Fruit fly (Drosophila melanogaster) whole organism, embryonic: ENCODE measurements around the gene asp.

Source experiments
- Ada2b ChIP-seq: fragments of 200-800 bp; sonication (Bioruptor generic); IDR thresholded peaks from 2 replicates; pipeline ENCODE4 v1.3.6; 2022; ENCODE audit warnings: missing biosample characterization, missing genetic modification characterization
- CG11504 ChIP-seq: fragments of 200-800 bp; sonication (Bioruptor generic); optimal IDR thresholded peaks from 3 replicates; lab custom pipeline; 2019; ENCODE audit warnings: missing biosample characterization, mild to moderate bottlenecking, missing genetic modification characterization, moderate library complexity
- CG12219 ChIP-seq: fragments of 200-800 bp; sonication (Bioruptor generic); optimal IDR thresholded peaks from 3 replicates; lab custom pipeline; 2018; ENCODE audit warnings: missing biosample characterization, mild to moderate bottlenecking, missing genetic modification characterization
- CG13624 ChIP-seq: fragments of 200-800 bp; sonication (Bioruptor generic); optimal IDR thresholded peaks from 2 replicates; lab custom pipeline; 2016; ENCODE audit warnings: missing biosample characterization, missing genetic modification characterization
- CG13775 ChIP-seq: fragments of 200-800 bp; sonication (Bioruptor generic); optimal IDR thresholded peaks from 3 replicates; lab custom pipeline; 2017; ENCODE audit warnings: missing biosample characterization, mild to moderate bottlenecking, missing genetic modification characterization
- CG16863 ChIP-seq: fragments of 200-800 bp; sonication (Bioruptor generic); optimal IDR thresholded peaks from 3 replicates; lab custom pipeline; 2016; ENCODE audit warnings: missing biosample characterization, missing genetic modification characterization
- CG17361 ChIP-seq: fragments of 200-800 bp; sonication (Bioruptor generic); IDR thresholded peaks from 3 replicates; pipeline ENCODE4 v1.3.6; 2022; ENCODE audit warnings: missing biosample characterization, missing genetic modification characterization
- CG18262 ChIP-seq: fragments of 200-800 bp; optimal IDR thresholded peaks from 3 replicates; lab custom pipeline; 2019; ENCODE audit warnings: missing biosample characterization, mild to moderate bottlenecking, missing genetic modification characterization, moderate library complexity
- CG31365 ChIP-seq: fragments of 200-800 bp; sonication (Bioruptor generic); optimal IDR thresholded peaks from 2 replicates; lab custom pipeline; 2018; ENCODE audit warnings: missing biosample characterization, mild to moderate bottlenecking, missing genetic modification characterization
- CG34376 ChIP-seq: fragments of 200-800 bp; sonication (Bioruptor generic); optimal IDR thresholded peaks from 2 replicates; lab custom pipeline; 2018; ENCODE audit warnings: missing biosample characterization, mild to moderate bottlenecking, missing genetic modification characterization
- CG3847 ChIP-seq: fragments of 200-800 bp; sonication (Bioruptor generic); IDR thresholded peaks from 2 replicates; pipeline ENCODE4 v1.3.6; 2022; ENCODE audit warnings: missing biosample characterization, missing genetic modification characterization
- CG4282 ChIP-seq: fragments of 200-800 bp; sonication (Bioruptor generic); optimal IDR thresholded peaks from 2 replicates; lab custom pipeline; 2016; ENCODE audit warnings: missing biosample characterization, missing genetic modification characterization
- CG6175 ChIP-seq: fragments of 200-800 bp; sonication (Bioruptor generic); IDR thresholded peaks from 3 replicates; pipeline ENCODE4 v1.3.6; 2022; ENCODE audit warnings: missing biosample characterization, missing genetic modification characterization
- CG6272 ChIP-seq: fragments of 200-800 bp; sonication (Bioruptor generic); IDR thresholded peaks from 2 replicates; pipeline ENCODE4 v1.3.6; 2022; ENCODE audit warnings: missing biosample characterization, missing genetic modification characterization
- CG8944 ChIP-seq: fragments of 200-800 bp; sonication (Bioruptor generic); optimal IDR thresholded peaks from 3 replicates; lab custom pipeline; 2016; ENCODE audit warnings: missing biosample characterization, missing genetic modification characterization
- CHES-1-like ChIP-seq: fragments of 200-800 bp; sonication (Bioruptor generic); optimal IDR thresholded peaks from 2 replicates; lab custom pipeline; 2016; ENCODE audit warnings: missing biosample characterization, missing genetic modification characterization
- Dbx ChIP-seq: fragments of 200-800 bp; sonication (Bioruptor generic); IDR thresholded peaks from 3 replicates; pipeline ENCODE4 v1.3.6; 2022; ENCODE audit warnings: missing biosample characterization, missing genetic modification characterization
- HLH54F ChIP-seq: fragments of 200-800 bp; sonication (Bioruptor generic); optimal IDR thresholded peaks from 3 replicates; lab custom pipeline; 2016; ENCODE audit warnings: missing biosample characterization, missing genetic modification characterization
- Jarid2 ChIP-seq: fragments of 200-800 bp; sonication (Bioruptor generic); optimal IDR thresholded peaks from 3 replicates; lab custom pipeline; 2017; ENCODE audit warnings: mild to moderate bottlenecking, missing biosample characterization, missing genetic modification reagents, missing genetic modification characterization
- Meics ChIP-seq: fragments of 200-800 bp; sonication (Bioruptor generic); optimal IDR thresholded peaks from 2 replicates; lab custom pipeline; 2017; ENCODE audit warnings: missing biosample characterization, mild to moderate bottlenecking, missing genetic modification characterization
- NC2α ChIP-seq: fragments of 200-800 bp; sonication (Bioruptor generic); optimal IDR thresholded peaks from 2 replicates; lab custom pipeline; 2016; ENCODE audit warnings: missing biosample characterization, missing genetic modification characterization
- NFAT ChIP-seq: fragments of 200-800 bp; sonication (Bioruptor generic); IDR thresholded peaks from 2 replicates; pipeline ENCODE4 v1.3.6; 2022; ENCODE audit warnings: missing biosample characterization, missing genetic modification characterization
- PHDP ChIP-seq: fragments of 200-800 bp; sonication (Bioruptor generic); optimal IDR thresholded peaks from 3 replicates; lab custom pipeline; 2018; ENCODE audit warnings: missing biosample characterization, mild to moderate bottlenecking, missing genetic modification characterization, moderate library complexity
- Scr ChIP-seq: fragments of 200-800 bp; sonication (Bioruptor generic); IDR thresholded peaks from 2 replicates; pipeline ENCODE4 v1.3.6; 2022; ENCODE audit warnings: missing biosample characterization, missing genetic modification characterization; ENCODE audit not compliant: partially characterized antibody
- Sox100B ChIP-seq: fragments of 200-800 bp; sonication (Bioruptor generic); optimal IDR thresholded peaks from 3 replicates; lab custom pipeline; 2018; ENCODE audit warnings: missing biosample characterization, mild to moderate bottlenecking, missing genetic modification characterization
- ap ChIP-seq: fragments of 200-800 bp; sonication (Bioruptor generic); IDR thresholded peaks from 2 replicates; pipeline ENCODE4 v1.3.6; 2022; ENCODE audit warnings: missing biosample characterization, missing genetic modification characterization
- ara ChIP-seq: fragments of 200-800 bp; sonication (Bioruptor generic); IDR thresholded peaks from 2 replicates; pipeline ENCODE4 v1.3.6; 2022; ENCODE audit warnings: missing biosample characterization, missing genetic modification characterization
- bsh ChIP-seq, 2 experiments: fragments of 200-800 bp; sonication (Bioruptor generic); optimal IDR thresholded peaks; 2 replicates each; lab custom pipeline; 2017 to 2018; ENCODE audit warnings: mild to moderate bottlenecking in 2 of 2, missing biosample characterization in 2 of 2, missing genetic modification characterization in 2 of 2, moderate library complexity in 1 of 2
- dmrt11E ChIP-seq: fragments of 200-800 bp; sonication (Bioruptor generic); optimal IDR thresholded peaks from 3 replicates; lab custom pipeline; 2018; ENCODE audit warnings: missing biosample characterization, mild to moderate bottlenecking, missing genetic modification characterization, moderate library complexity
- emc ChIP-seq: fragments of 200-800 bp; sonication (Bioruptor generic); optimal IDR thresholded peaks from 2 replicates; lab custom pipeline; 2016; ENCODE audit warnings: missing biosample characterization, missing genetic modification characterization
- ewg ChIP-seq: fragments of 200-800 bp; sonication (Bioruptor generic); optimal IDR thresholded peaks from 3 replicates; lab custom pipeline; 2017; ENCODE audit warnings: mild to moderate bottlenecking, missing biosample characterization, missing genetic modification reagents, missing genetic modification characterization
- gcm ChIP-seq: fragments of 200-800 bp; sonication (Bioruptor generic); optimal IDR thresholded peaks from 2 replicates; lab custom pipeline; 2019; ENCODE audit warnings: missing biosample characterization, mild to moderate bottlenecking, missing genetic modification characterization, moderate library complexity
- hkb ChIP-seq, 2 experiments: fragments of 200-800 bp in 1 of 2; fragments of >200 bp in 1 of 2; sonication (Bioruptor generic) in 1 of 2; IDR thresholded peaks in 1 of 2; optimal IDR thresholded peaks in 1 of 2; 2 replicates each; pipeline versions ENCODE4 v1.3.6 to Lab custom; 2017 to 2022; ENCODE audit warnings: missing biosample characterization in 1 of 2, missing genetic modification characterization in 1 of 2
- klu ChIP-seq: fragments of 200-800 bp; sonication (Bioruptor generic); IDR thresholded peaks from 2 replicates; pipeline ENCODE4 v1.3.6; 2022; ENCODE audit warnings: missing biosample characterization, missing genetic modification characterization
- lov ChIP-seq, 2 experiments: fragments of 200-800 bp in 1 of 2; fragments of >200 bp in 1 of 2; sonication (Bioruptor generic) in 1 of 2; IDR thresholded peaks in 1 of 2; optimal IDR thresholded peaks in 1 of 2; 2 replicates in 1 of 2; 3 replicates in 1 of 2; pipeline versions ENCODE4 v1.3.6 to Lab custom; 2017 to 2022; ENCODE audit warnings: missing biosample characterization in 1 of 2, missing genetic modification characterization in 1 of 2
- mam ChIP-seq: fragments of 200-800 bp; sonication (Bioruptor generic); optimal IDR thresholded peaks from 3 replicates; lab custom pipeline; 2016; ENCODE audit warnings: missing biosample characterization, missing genetic modification characterization
- mirr ChIP-seq: fragments of 200-800 bp; sonication (Bioruptor generic); optimal IDR thresholded peaks from 3 replicates; lab custom pipeline; 2018; ENCODE audit warnings: missing biosample characterization, mild to moderate bottlenecking, missing genetic modification characterization
- nerfin-1 ChIP-seq: fragments of 200-800 bp; sonication (Bioruptor generic); optimal IDR thresholded peaks from 3 replicates; lab custom pipeline; 2019; ENCODE audit warnings: missing biosample characterization, mild to moderate bottlenecking, missing genetic modification characterization, moderate library complexity
- oc ChIP-seq: fragments of 200-800 bp; sonication (Bioruptor generic); optimal IDR thresholded peaks from 2 replicates; lab custom pipeline; 2018; ENCODE audit warnings: missing biosample characterization, mild to moderate bottlenecking, missing genetic modification characterization, moderate library complexity
- row ChIP-seq: fragments of 200-800 bp; sonication (Bioruptor generic); IDR thresholded peaks from 3 replicates; pipeline ENCODE4 v1.3.6; 2022; ENCODE audit warnings: missing biosample characterization, missing genetic modification characterization
- scrt ChIP-seq: fragments of 200-800 bp; sonication (Bioruptor generic); optimal IDR thresholded peaks from 2 replicates; lab custom pipeline; 2018; ENCODE audit warnings: missing biosample characterization, mild to moderate bottlenecking, missing genetic modification characterization, moderate library complexity
- sna ChIP-seq: fragments of 200-800 bp; sonication (Bioruptor generic); IDR thresholded peaks from 2 replicates; pipeline ENCODE4 v1.3.6; 2022; ENCODE audit warnings: missing biosample characterization, missing genetic modification characterization; ENCODE audit not compliant: partially characterized antibody
- sqz ChIP-seq: fragments of 200-800 bp; sonication (Bioruptor generic); optimal IDR thresholded peaks from 3 replicates; lab custom pipeline; 2018; ENCODE audit warnings: missing biosample characterization, mild to moderate bottlenecking, missing genetic modification characterization
- sr ChIP-seq: fragments of 200-800 bp; sonication (Bioruptor generic); IDR thresholded peaks from 3 replicates; pipeline ENCODE4 v1.3.6; 2022; ENCODE audit warnings: missing biosample characterization, missing genetic modification characterization
- tio ChIP-seq: fragments of 200-800 bp; sonication (Bioruptor generic); optimal IDR thresholded peaks from 2 replicates; lab custom pipeline; 2017; ENCODE audit warnings: missing biosample characterization, missing genetic modification characterization, inconsistent platforms
- trem ChIP-seq: fragments of 200-800 bp; optimal IDR thresholded peaks from 3 replicates; lab custom pipeline; 2019; ENCODE audit warnings: missing biosample characterization, mild to moderate bottlenecking, missing genetic modification characterization, moderate library complexity
- zfh2 ChIP-seq: fragments of 200-800 bp; sonication (Bioruptor generic); optimal IDR thresholded peaks from 2 replicates; lab custom pipeline; 2016; ENCODE audit warnings: missing biosample characterization, missing genetic modification characterization

asp gene

dm6 chr3R:24771273-24772231 is 17.9 kb downstream of the asp start, which contains the start of gene CG42331 (continued):
- TF ChIP-seq dmrt11E (tag; lab: Kevin White, UChicago) (no peak), Meics (GFP tag; lab: Kevin White, UChicago) (peak; percentile 63), CG12219 (peak; percentile 29), CHES-1-like (peak; percentile 17), zfh2 (GFP tag; lab: Kevin White, UChicago) (peak; percentile 28), nerfin-1 (tag; lab: Kevin White, UChicago) (peak; percentile 34), emc (peak; percentile 5), tio (GFP tag; lab: Kevin White, UChicago) (peak; percentile 45), CG6272 (no peak), CG6175 (GFP tag; lab: Robert Waterston, UW) (peak; percentile 18; the same call in 1 of the 3 replicates), Jarid2 (GFP tag; lab: Kevin White, UChicago) (no peak), klu (GFP tag; lab: Robert Waterston, UW) (peak; percentile 64), CG13624 (GFP tag; lab: Kevin White, UChicago) (peak; percentile 63), NFAT (GFP tag; lab: Robert Waterston, UW) (peak; percentile 2; the same call in 1 of the 2 replicates), ara (GFP tag; lab: Robert Waterston, UW) (no peak), Sox100B (GFP tag; lab: Kevin White, UChicago) (peak; percentile 53), sr (peak; percentile 66; the same call in 2 of the 3 replicates), Dbx (GFP tag; lab: Robert Waterston, UW) (0 out of 3 replicates have a peak, but pooled peaks have one; percentile 20), HLH54F (GFP tag; lab: Kevin White, UChicago) (no peak), CG4282 (GFP tag; lab: Kevin White, UChicago) (no peak), mam (GFP tag; lab: Kevin White, UChicago) (peak; percentile 48), scrt (peak; percentile 37), Scr (no peak), CG3847 (peak; percentile 27; the same call in 1 of the 2 replicates), CG13775 (GFP tag; lab: Kevin White, UChicago) (peak; percentile 4), sna (GFP tag; lab: Robert Waterston, UW) (no peak), PHDP (tag; lab: Kevin White, UChicago) (peak; percentile 75), trem (tag; lab: Kevin White, UChicago) (peak; percentile 23), Ada2b (peak; percentile 45), CG34376 (peak; percentile 80), mirr (GFP tag; lab: Kevin White, UChicago) (peak; percentile 24), sqz (peak; percentile 16), lov (optimal IDR thresholded peaks at IDR 0.05; lab: Kevin White, UChicago) (no peak), lov (GFP tag; IDR thresholded peaks at IDR 0.05; lab: Robert Waterston, UW) (no peak), CG11504 (tag; lab: Kevin White, UChicago) (peak; percentile 77), CG16863 (GFP tag; lab: Kevin White, UChicago) (peak; percentile 6), row (peak; percentile 82), bsh (GFP tag; optimal IDR thresholded peaks at IDR 0.05; lab: Kevin White, UChicago) (peak in 1 of 2 experiments; percentile 42), oc (tag; lab: Kevin White, UChicago) (peak; percentile 13), ap (GFP tag; lab: Robert Waterston, UW) (0 out of 2 replicates have a peak, but pooled peaks have one; percentile 30), hkb (optimal IDR thresholded peaks at IDR 0.05; lab: Kevin White, UChicago) (no peak), hkb (GFP tag; IDR thresholded peaks at IDR 0.05; lab: Robert Waterston, UW) (peak; percentile 61), CG8944 (GFP tag; lab: Kevin White, UChicago) (no peak), ewg (GFP tag; lab: Kevin White, UChicago) (peak; percentile 15), CG31365 (no peak), CG18262 (tag; lab: Kevin White, UChicago) (peak; percentile 55), NC2α (GFP tag; lab: Kevin White, UChicago) (no peak), gcm (peak; percentile 57), CG17361 (GFP tag; lab: Robert Waterston, UW) (peak; percentile 69)
